Worm (Caenorhabditis elegans): ENCODE data around the gene H03E18.2.

DNA sequence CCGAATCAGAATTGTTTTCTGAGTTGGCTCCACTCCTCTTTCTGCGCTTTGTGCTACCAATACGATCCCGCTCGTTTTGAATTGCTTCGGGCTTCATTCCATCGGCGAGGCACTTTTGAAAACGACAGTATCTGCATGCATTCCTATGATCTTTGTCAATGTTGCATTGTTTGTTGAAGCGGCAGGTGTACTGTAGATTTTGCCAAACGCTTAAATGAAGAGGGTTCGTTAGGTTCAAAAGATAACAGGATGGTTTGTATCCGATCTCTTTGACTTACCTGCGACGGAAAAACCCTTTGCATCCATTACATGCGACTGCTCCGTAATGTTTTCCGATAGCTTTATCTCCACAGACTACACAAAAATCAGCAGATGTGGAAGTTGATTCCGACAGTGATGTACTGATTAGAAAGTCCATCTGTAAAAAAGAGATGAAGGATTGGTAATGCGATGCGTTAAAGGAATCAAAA, 44.5 kb downstream of the H03E18.2 start, which contains the start of gene nhr-14:
- TF ChIP-seq ceh-79 (tag; optimal IDR thresholded peaks at IDR 0.05) (no peak), Y53F4B.3 (GFP tag; IDR thresholded peaks at IDR 0.05) (no peak), pbrm-1 (GFP tag; IDR thresholded peaks at IDR 0.05) (no peak), ZK185.1 (tag; optimal IDR thresholded peaks at IDR 0.05; ENCODE audit: poor library complexity, severe bottlenecking) (no peak), die-1 (tag; optimal IDR thresholded peaks at IDR 0.05) (no peak), C06A6.2 (GFP tag; conservative IDR thresholded peaks at IDR 0.05) (no peak), nfya-1 (tag; optimal IDR thresholded peaks at IDR 0.05; ENCODE audit: borderline replicate concordance, insufficient read depth) (no peak), ceh-58 (GFP tag; IDR thresholded peaks at IDR 0.05) (no peak), mxl-1 (tag; optimal IDR thresholded peaks at IDR 0.05) (no peak), lin-54 (GFP tag; optimal IDR thresholded peaks at IDR 0.05) (no peak)
